Fruit fly (Drosophila melanogaster) S2 (cell line): ENCODE results near the gene jar.
A peak's percentile ranks its signal among the peaks of the same experiment; 100 is the strongest.

Source experiments
- CG8478 ChIP-seq: fragments of >200 bp; optimal IDR thresholded peaks from 2 replicates; lab custom pipeline; 2018
- CTCF ChIP-seq, 2 experiments: fragments of >200 bp; optimal IDR thresholded peaks; 2 replicates each; lab custom pipeline; 2018

jar gene

dm6 chr3R:24294299-24294698 lies 23.3 kb upstream of the jar start, which contains the start of gene CG5715:
Gene CG5715, minus strand, starts transcription at chr3R:24294399.
- no peak for TF ChIP-seq CG8478 (lab: Kevin White, UChicago)
- TF ChIP-seq CTCF (optimal IDR thresholded peaks at IDR 0.05; lab: Kevin White, UChicago): no peak

- TF ChIP-seq CTCF (optimal IDR thresholded peaks at IDR 0.05; lab: Kevin White, UChicago) (no peak), CG8478 (lab: Kevin White, UChicago) (no peak)
These were observed 22.1 kb upstream of the jar start for dm6 chr3R:24293171-24293570.

- TF ChIP-seq CG8478 (lab: Kevin White, UChicago) (no peak), CTCF (optimal IDR thresholded peaks at IDR 0.05; lab: Kevin White, UChicago) (peak; percentile 3 to 29)
These were observed 18.8 kb upstream of the jar start, which contains the start of the genes CG34290 and Uck for dm6 chr3R:24289768-24290349. Gene CG34290, minus strand, starts transcription at chr3R:24289818. Gene Uck, plus strand, starts transcription at chr3R:24290172.

dm6 chr3R:24287157-24287556 lies 16.1 kb upstream of the jar start:
- TF ChIP-seq CG8478 (lab: Kevin White, UChicago): no peak
- no peak for TF ChIP-seq CTCF (optimal IDR thresholded peaks at IDR 0.05; lab: Kevin White, UChicago)

- no peak for TF ChIP-seq CTCF (optimal IDR thresholded peaks at IDR 0.05; lab: Kevin White, UChicago)
- no peak for TF ChIP-seq CG8478 (lab: Kevin White, UChicago)
These were observed 14.4 kb upstream of the jar start for dm6 chr3R:24285423-24285822.

dm6 chr3R:24284164-24284563 lies 13.1 kb upstream of the jar start:
- TF ChIP-seq CG8478 (lab: Kevin White, UChicago): no peak
- TF ChIP-seq CTCF (optimal IDR thresholded peaks at IDR 0.05; lab: Kevin White, UChicago): no peak

dm6 chr3R:24283582-24284085 lies 12.6 kb upstream of the jar start, which contains the start of gene CG6356:
Gene CG6356, plus strand, starts transcription at chr3R:24283955.
- TF ChIP-seq CTCF (optimal IDR thresholded peaks at IDR 0.05; lab: Kevin White, UChicago) (no peak), CG8478 (lab: Kevin White, UChicago) (no peak)

- TF ChIP-seq CTCF (optimal IDR thresholded peaks at IDR 0.05; lab: Kevin White, UChicago): no peak
- TF ChIP-seq CG8478 (lab: Kevin White, UChicago): no peak
These were observed 11.7 kb upstream of the jar start for dm6 chr3R:24282567-24283324.

- TF ChIP-seq CTCF (optimal IDR thresholded peaks at IDR 0.05; lab: Kevin White, UChicago) (peak; percentile 47 to 63), CG8478 (lab: Kevin White, UChicago) (no peak)
These were observed 8.3 kb upstream of the jar start, which contains the start of gene shps for dm6 chr3R:24279291-24279690. Gene shps, plus strand, starts transcription at chr3R:24279572.

dm6 chr3R:24278738-24279137 lies 7.7 kb upstream of the jar start:
- TF ChIP-seq CTCF (optimal IDR thresholded peaks at IDR 0.05; lab: Kevin White, UChicago): no peak
- no peak for TF ChIP-seq CG8478 (lab: Kevin White, UChicago)

- TF ChIP-seq CTCF (optimal IDR thresholded peaks at IDR 0.05; lab: Kevin White, UChicago) (no peak), CG8478 (lab: Kevin White, UChicago) (no peak)
These were observed 5.3 kb upstream of the jar start, which contains the start of gene Orct for dm6 chr3R:24276104-24277008. Gene Orct, plus strand, starts transcription at chr3R:24276260.

dm6 chr3R:24275463-24275862 lies 4.4 kb upstream of the jar start:
- TF ChIP-seq CTCF (optimal IDR thresholded peaks at IDR 0.05; lab: Kevin White, UChicago): no peak
- no peak for TF ChIP-seq CG8478 (lab: Kevin White, UChicago)

- TF ChIP-seq CG8478 (lab: Kevin White, UChicago) (no peak), CTCF (optimal IDR thresholded peaks at IDR 0.05; lab: Kevin White, UChicago) (no peak)
These were observed 3.2 kb upstream of the jar start for dm6 chr3R:24274212-24274611.

dm6 chr3R:24272775-24273290 lies 1.8 kb upstream of the jar start, which contains the start of gene Orct2:
Gene Orct2, plus strand, starts transcription at chr3R:24273029.
- TF ChIP-seq CTCF (optimal IDR thresholded peaks at IDR 0.05; lab: Kevin White, UChicago) (no peak), CG8478 (lab: Kevin White, UChicago) (no peak)
